Worm (Caenorhabditis elegans): Measurements from ENCODE around the gene K07F5.14.

Gene K07F5.14

ce11 chrIV:9878893-9879379 is 16.9 kb downstream of the K07F5.14 start, which contains the start of gene nhr-4 (continued):
- TF ChIP-seq pbrm-1 (GFP tag; IDR thresholded peaks at IDR 0.05) (no peak), K11D2.4 (GFP tag; IDR thresholded peaks at IDR 0.05) (no peak), hlh-12 (tag; optimal IDR thresholded peaks at IDR 0.05) (no peak), nfyb-1 (GFP tag; IDR thresholded peaks at IDR 0.05) (no peak)

ce11 chrIV:9884257-9884656 is 22.2 kb downstream of the K07F5.14 start, which contains the start of the genes prp-18 and mccc-1:
TSS of gene prp-18 (minus strand) at chrIV:9884383.
TSS of gene mccc-1 (plus strand) at chrIV:9884570.
- TF ChIP-seq lir-1 (GFP tag; conservative IDR thresholded peaks at IDR 0.05) (no peak), F23B12.7 (tag; optimal IDR thresholded peaks at IDR 0.05; ENCODE audit: insufficient read depth) (peak; percentile 63), hlh-12 (tag; optimal IDR thresholded peaks at IDR 0.05) (no peak), lin-26 (GFP tag; IDR thresholded peaks at IDR 0.05) (no peak), F55B11.4 (tag; optimal IDR thresholded peaks at IDR 0.05; ENCODE audit: borderline replicate concordance, insufficient read depth) (no peak), sdz-38 (tag; optimal IDR thresholded peaks at IDR 0.05) (no peak), snpc-4 (GFP tag; optimal IDR thresholded peaks at IDR 0.05) (no peak), snpc-4 (tag; optimal IDR thresholded peaks at IDR 0.05) (peak in 2 of 4 experiments; percentile 35 to 44), hrde-1 (tag; optimal IDR thresholded peaks at IDR 0.05; ENCODE audit: borderline replicate concordance) (no peak), F37B4.10 (GFP tag; IDR thresholded peaks at IDR 0.05) (no peak), attf-5 (GFP tag; optimal IDR thresholded peaks at IDR 0.05) (peak; percentile 25), snpc-1.3 (tag; optimal IDR thresholded peaks at IDR 0.05; ENCODE audit: insufficient read depth) (peak; percentile 16), lin-54 (GFP tag; optimal IDR thresholded peaks at IDR 0.05) (no peak), ztf-25 (GFP tag; IDR thresholded peaks at IDR 0.05) (no peak), sea-2 (GFP tag; IDR thresholded peaks at IDR 0.05) (no peak), ztf-6 (GFP tag; IDR thresholded peaks at IDR 0.05) (no peak), tbp1 (GFP tag; optimal IDR thresholded peaks at IDR 0.05) (no peak), dox-1 (GFP tag; IDR thresholded peaks at IDR 0.05) (peak; percentile 50; the same call in 1 of the 2 replicates), T07F8.4 (tag; optimal IDR thresholded peaks at IDR 0.05) (no peak), unc-130 (GFP tag; optimal IDR thresholded peaks at IDR 0.05) (peak; percentile 2), sptf-2 (GFP tag; optimal IDR thresholded peaks at IDR 0.05) (no peak), rec-8 (tag; optimal IDR thresholded peaks at IDR 0.05) (no peak), ekl-4 (GFP tag; IDR thresholded peaks at IDR 0.05) (no peak), nhr-80 (tag; optimal IDR thresholded peaks at IDR 0.05) (peak; percentile 33), egrh-3 (GFP tag; IDR thresholded peaks at IDR 0.05) (no peak), Y79H2A.3 (GFP tag; conservative IDR thresholded peaks at IDR 0.05) (no peak), ztf-28 (GFP tag; IDR thresholded peaks at IDR 0.05) (no peak), snpc-3.4 (tag; optimal IDR thresholded peaks at IDR 0.05) (peak; percentile 8), ztf-26 (tag; optimal IDR thresholded peaks at IDR 0.05) (no peak), rpc-1 (optimal IDR thresholded peaks at IDR 0.05) (no peak), rpc-1 (tag; optimal IDR thresholded peaks at IDR 0.05) (no peak), him-1 (tag; optimal IDR thresholded peaks at IDR 0.05) (peak; percentile 23), lsl-1 (GFP tag; optimal IDR thresholded peaks at IDR 0.05) (peak; percentile 40), gei-17 (GFP tag; optimal IDR thresholded peaks at IDR 0.05) (no peak), D2030.7 (GFP tag; IDR thresholded peaks at IDR 0.05) (no peak; the same call in 1 of the 2 replicates), nhr-90 (tag; optimal IDR thresholded peaks at IDR 0.05) (no peak), madf-3 (GFP tag; IDR thresholded peaks at IDR 0.05) (no peak), athp-1 (tag; optimal IDR thresholded peaks at IDR 0.05) (no peak), T26A5.8 (tag; optimal IDR thresholded peaks at IDR 0.05) (no peak), ets-4 (GFP tag; optimal IDR thresholded peaks at IDR 0.05) (no peak), efl-1 (GFP tag; optimal IDR thresholded peaks at IDR 0.05) (no peak), aptf-2 (GFP tag; conservative IDR thresholded peaks at IDR 0.05) (no peak), egl-18 (GFP tag; IDR thresholded peaks at IDR 0.05) (no peak), bed-2 (GFP tag; IDR thresholded peaks at IDR 0.05) (no peak), ceh-58 (GFP tag; IDR thresholded peaks at IDR 0.05) (no peak)
